Fruit fly (Drosophila melanogaster) whole organism, embryonic: Measurements from ENCODE around the gene CG14511.

ENCODE experiments used
- Ada2b ChIP-seq: fragments of 200-800 bp; sonication (Bioruptor generic); IDR thresholded peaks from 2 replicates; pipeline ENCODE4 v1.3.6; 2022; ENCODE audit warnings: missing biosample characterization, missing genetic modification characterization
- CG10543 ChIP-seq: fragments of 200-800 bp; sonication (Bioruptor generic); optimal IDR thresholded peaks from 3 replicates; lab custom pipeline; 2017; ENCODE audit warnings: missing biosample characterization, mild to moderate bottlenecking, missing genetic modification characterization, moderate library complexity
- CG13894 ChIP-seq: fragments of 200-800 bp; sonication (Bioruptor generic); optimal IDR thresholded peaks from 3 replicates; lab custom pipeline; 2018; ENCODE audit warnings: missing biosample characterization, mild to moderate bottlenecking, missing genetic modification characterization, moderate library complexity
- CG14050 ChIP-seq: fragments of 200-800 bp; sonication (Bioruptor generic); IDR thresholded peaks from 3 replicates; pipeline ENCODE4 v1.3.6; 2022; ENCODE audit warnings: missing biosample characterization, missing genetic modification characterization
- CG15073 ChIP-seq: fragments of 200-800 bp; sonication (Bioruptor generic); optimal IDR thresholded peaks from 2 replicates; lab custom pipeline; 2016; ENCODE audit warnings: missing biosample characterization, missing genetic modification characterization
- CG15514 ChIP-seq: fragments of 200-800 bp; sonication (Bioruptor generic); optimal IDR thresholded peaks from 3 replicates; lab custom pipeline; 2017; ENCODE audit warnings: missing biosample characterization, missing genetic modification characterization, mild to moderate bottlenecking, moderate library complexity, missing genetic modification reagents
- CG15696 ChIP-seq: fragments of 200-800 bp; sonication (Bioruptor generic); optimal IDR thresholded peaks from 2 replicates; lab custom pipeline; 2019; ENCODE audit warnings: missing biosample characterization, mild to moderate bottlenecking, missing genetic modification characterization, moderate library complexity
- CG1647 ChIP-seq: fragments of 200-800 bp; sonication (Bioruptor generic); optimal IDR thresholded peaks from 3 replicates; lab custom pipeline; 2016; ENCODE audit warnings: missing biosample characterization, missing genetic modification characterization
- CG17186 ChIP-seq: fragments of 200-800 bp; sonication (Bioruptor generic); optimal IDR thresholded peaks from 3 replicates; lab custom pipeline; 2017; ENCODE audit warnings: missing biosample characterization, missing genetic modification reagents, missing genetic modification characterization
- CG17385 ChIP-seq: fragments of 200-800 bp; sonication (Bioruptor generic); optimal IDR thresholded peaks from 3 replicates; lab custom pipeline; 2018; ENCODE audit warnings: missing biosample characterization, mild to moderate bottlenecking, missing genetic modification characterization
- CG2875 ChIP-seq: fragments of 200-800 bp; sonication (Bioruptor generic); optimal IDR thresholded peaks from 2 replicates; lab custom pipeline; 2017; ENCODE audit warnings: missing biosample characterization, mild to moderate bottlenecking, missing genetic modification characterization, missing genetic modification reagents
- CG30020 ChIP-seq: fragments of 200-800 bp; optimal IDR thresholded peaks from 2 replicates; lab custom pipeline; 2019; ENCODE audit warnings: missing biosample characterization, mild to moderate bottlenecking, missing genetic modification characterization, moderate library complexity
- CG31441 ChIP-seq: fragments of 200-800 bp; sonication (Bioruptor generic); IDR thresholded peaks from 2 replicates; pipeline ENCODE4 v1.3.6; 2022; ENCODE audit warnings: missing biosample characterization, missing genetic modification characterization
- CG3407 ChIP-seq: fragments of 200-800 bp; sonication (Bioruptor generic); optimal IDR thresholded peaks from 2 replicates; lab custom pipeline; 2018; ENCODE audit warnings: missing biosample characterization, mild to moderate bottlenecking, missing genetic modification characterization
- CG3847 ChIP-seq: fragments of 200-800 bp; sonication (Bioruptor generic); IDR thresholded peaks from 2 replicates; pipeline ENCODE4 v1.3.6; 2022; ENCODE audit warnings: missing biosample characterization, missing genetic modification characterization
- CG4282 ChIP-seq: fragments of 200-800 bp; sonication (Bioruptor generic); optimal IDR thresholded peaks from 2 replicates; lab custom pipeline; 2016; ENCODE audit warnings: missing biosample characterization, missing genetic modification characterization
- CG43689 ChIP-seq: fragments of 200-800 bp; sonication (Bioruptor generic); IDR thresholded peaks from 2 replicates; pipeline ENCODE4 v1.3.6; 2022; ENCODE audit warnings: missing biosample characterization, missing genetic modification characterization
- CG4730 ChIP-seq: fragments of 200-800 bp; sonication (Bioruptor generic); IDR thresholded peaks from 2 replicates; pipeline ENCODE4 v1.3.6; 2022; ENCODE audit warnings: missing biosample characterization, missing genetic modification characterization
- CG6254 ChIP-seq: fragments of 200-800 bp; sonication (Bioruptor generic); optimal IDR thresholded peaks from 3 replicates; lab custom pipeline; 2017; ENCODE audit warnings: mild to moderate bottlenecking, missing biosample characterization, missing genetic modification reagents, missing genetic modification characterization
- CG6654 ChIP-seq: fragments of 200-800 bp; sonication (Bioruptor generic); optimal IDR thresholded peaks from 2 replicates; lab custom pipeline; 2017; ENCODE audit warnings: missing biosample characterization, mild to moderate bottlenecking, missing genetic modification characterization
- CG7271 ChIP-seq: fragments of 200-800 bp; sonication (Bioruptor generic); optimal IDR thresholded peaks from 2 replicates; lab custom pipeline; 2018; ENCODE audit warnings: missing biosample characterization, mild to moderate bottlenecking, missing genetic modification characterization, moderate library complexity
- CG7556 ChIP-seq: fragments of 200-800 bp; sonication (Bioruptor generic); optimal IDR thresholded peaks from 2 replicates; lab custom pipeline; 2017; ENCODE audit warnings: missing biosample characterization, mild to moderate bottlenecking, missing genetic modification characterization
- CG8281 ChIP-seq: fragments of 200-800 bp; sonication (Bioruptor generic); optimal IDR thresholded peaks from 2 replicates; lab custom pipeline; 2018; ENCODE audit warnings: missing biosample characterization, mild to moderate bottlenecking, missing genetic modification characterization, moderate library complexity
- CG8359 ChIP-seq: fragments of 200-800 bp; sonication (Bioruptor generic); optimal IDR thresholded peaks from 2 replicates; lab custom pipeline; 2017; ENCODE audit warnings: missing biosample characterization, mild to moderate bottlenecking, missing genetic modification characterization, borderline replicate concordance
- CG9876 ChIP-seq: fragments of 200-800 bp; sonication (Bioruptor generic); optimal IDR thresholded peaks from 2 replicates; lab custom pipeline; 2016; ENCODE audit warnings: missing biosample characterization, missing genetic modification characterization
- CHES-1-like ChIP-seq: fragments of 200-800 bp; sonication (Bioruptor generic); optimal IDR thresholded peaks from 2 replicates; lab custom pipeline; 2016; ENCODE audit warnings: missing biosample characterization, missing genetic modification characterization
- Dip2 ChIP-seq: fragments of 200-800 bp; sonication (Bioruptor generic); IDR thresholded peaks from 2 replicates; pipeline ENCODE4 v1.3.6; 2022; ENCODE audit warnings: missing biosample characterization, missing genetic modification characterization
- H15 ChIP-seq: fragments of 200-800 bp; sonication (Bioruptor generic); IDR thresholded peaks from 3 replicates; pipeline ENCODE4 v1.3.6; 2022; ENCODE audit warnings: missing biosample characterization, missing genetic modification characterization
- Hr39 ChIP-seq: fragments of >200 bp; optimal IDR thresholded peaks from 2 replicates; lab custom pipeline; 2017
- Lhr ChIP-seq: fragments of 200-800 bp; sonication (Bioruptor generic); optimal IDR thresholded peaks from 3 replicates; lab custom pipeline; 2017; ENCODE audit warnings: mild to moderate bottlenecking, missing biosample characterization, missing genetic modification reagents, missing genetic modification characterization
- Lim3 ChIP-seq: fragments of 200-800 bp; sonication (Bioruptor generic); IDR thresholded peaks from 2 replicates; pipeline ENCODE4 v1.3.6; 2022; ENCODE audit warnings: missing biosample characterization, missing genetic modification characterization
- MESR4 ChIP-seq: fragments of 200-800 bp; sonication (Bioruptor generic); optimal IDR thresholded peaks from 2 replicates; lab custom pipeline; 2018; ENCODE audit warnings: missing biosample characterization, mild to moderate bottlenecking, missing genetic modification characterization, moderate library complexity
- NFAT ChIP-seq: fragments of 200-800 bp; sonication (Bioruptor generic); IDR thresholded peaks from 2 replicates; pipeline ENCODE4 v1.3.6; 2022; ENCODE audit warnings: missing biosample characterization, missing genetic modification characterization
- Nf-YB ChIP-seq: fragments of 200-800 bp; sonication (Bioruptor generic); optimal IDR thresholded peaks from 3 replicates; lab custom pipeline; 2019; ENCODE audit warnings: missing biosample characterization, mild to moderate bottlenecking, missing genetic modification characterization, moderate library complexity
- Nf-YC ChIP-seq: fragments of 200-800 bp; optimal IDR thresholded peaks from 3 replicates; lab custom pipeline; 2019; ENCODE audit warnings: missing biosample characterization, mild to moderate bottlenecking, missing genetic modification characterization, moderate library complexity
- Optix ChIP-seq: fragments of 200-800 bp; sonication (Bioruptor generic); IDR thresholded peaks from 3 replicates; pipeline ENCODE4 v1.3.6; 2022; ENCODE audit warnings: missing biosample characterization, missing genetic modification characterization
- Side ChIP-seq: fragments of 200-800 bp; sonication (Bioruptor generic); optimal IDR thresholded peaks from 2 replicates; lab custom pipeline; 2016; ENCODE audit warnings: missing biosample characterization, missing genetic modification characterization
- Sry-δ ChIP-seq: fragments of 200-800 bp; sonication (Bioruptor generic); optimal IDR thresholded peaks from 2 replicates; lab custom pipeline; 2016; ENCODE audit warnings: missing biosample characterization, missing genetic modification characterization
- al ChIP-seq: fragments of 200-800 bp; sonication (Bioruptor generic); IDR thresholded peaks from 2 replicates; pipeline ENCODE4 v1.3.6; 2022; ENCODE audit warnings: missing biosample characterization, missing genetic modification characterization
- ara ChIP-seq: fragments of 200-800 bp; sonication (Bioruptor generic); IDR thresholded peaks from 2 replicates; pipeline ENCODE4 v1.3.6; 2022; ENCODE audit warnings: missing biosample characterization, missing genetic modification characterization
- bab2 ChIP-seq: fragments of 200-800 bp; sonication (Bioruptor generic); optimal IDR thresholded peaks from 2 replicates; lab custom pipeline; 2016; ENCODE audit warnings: missing biosample characterization, missing genetic modification characterization
- bigmax ChIP-seq: fragments of 200-800 bp; sonication (Bioruptor generic); optimal IDR thresholded peaks from 2 replicates; lab custom pipeline; 2018; ENCODE audit warnings: missing biosample characterization, mild to moderate bottlenecking, missing genetic modification characterization
- chn ChIP-seq: fragments of 200-800 bp; sonication (Bioruptor generic); optimal IDR thresholded peaks from 2 replicates; lab custom pipeline; 2016; ENCODE audit warnings: missing biosample characterization, missing genetic modification characterization
- ci ChIP-seq: fragments of 200-800 bp; sonication (Bioruptor generic); IDR thresholded peaks from 3 replicates; pipeline ENCODE4 v1.3.6; 2022; ENCODE audit warnings: missing biosample characterization, missing genetic modification characterization
- da ChIP-seq: fragments of 200-800 bp; sonication (Bioruptor generic); optimal IDR thresholded peaks from 2 replicates; lab custom pipeline; 2016; ENCODE audit warnings: missing biosample characterization, missing genetic modification characterization
- dm ChIP-seq: fragments of 200-800 bp; sonication (Bioruptor generic); optimal IDR thresholded peaks from 3 replicates; lab custom pipeline; 2016; ENCODE audit warnings: missing biosample characterization, missing genetic modification characterization
- ewg ChIP-seq: fragments of 200-800 bp; sonication (Bioruptor generic); optimal IDR thresholded peaks from 3 replicates; lab custom pipeline; 2017; ENCODE audit warnings: mild to moderate bottlenecking, missing biosample characterization, missing genetic modification reagents, missing genetic modification characterization
- ham ChIP-seq: fragments of 200-800 bp; sonication (Bioruptor generic); IDR thresholded peaks from 2 replicates; pipeline ENCODE4 v1.3.6; 2022; ENCODE audit warnings: missing biosample characterization, missing genetic modification characterization
- jigr1 ChIP-seq: fragments of 200-800 bp; sonication (Bioruptor generic); IDR thresholded peaks from 3 replicates; pipeline ENCODE4 v1.3.6; 2022; ENCODE audit warnings: missing biosample characterization, missing genetic modification characterization
- slou ChIP-seq: fragments of 200-800 bp; sonication (Bioruptor generic); optimal IDR thresholded peaks from 3 replicates; lab custom pipeline; 2016; ENCODE audit warnings: missing biosample characterization, missing genetic modification characterization
- vfl ChIP-seq: fragments of 200-800 bp; sonication (Bioruptor generic); optimal IDR thresholded peaks from 2 replicates; lab custom pipeline; 2016; ENCODE audit warnings: missing biosample characterization, missing genetic modification characterization
- wor ChIP-seq: fragments of 200-800 bp; sonication (Bioruptor generic); IDR thresholded peaks from 2 replicates; pipeline ENCODE4 v1.3.6; 2022; ENCODE audit warnings: missing biosample characterization, missing genetic modification characterization

The CG14511 gene

dm6 chr3R:29124128-29124527, 22.6 kb downstream of the CG14511 start (continued):
- TF ChIP-seq ci (GFP tag; lab: Robert Waterston, UW) = peak; percentile 81
- TF ChIP-seq MESR4 (GFP tag; lab: Kevin White, UChicago) = no peak
- peak; percentile 80 for TF ChIP-seq Side (GFP tag; lab: Kevin White, UChicago)
- TF ChIP-seq vfl (GFP tag; lab: Kevin White, UChicago) = no peak
- TF ChIP-seq CG6654 = no peak
- TF ChIP-seq CG30020 (tag; lab: Kevin White, UChicago) = no peak
- TF ChIP-seq ewg (GFP tag; lab: Kevin White, UChicago) = peak; percentile 42
- TF ChIP-seq CG1647 (GFP tag; lab: Kevin White, UChicago) = peak; percentile 4
- TF ChIP-seq bigmax (GFP tag; lab: Kevin White, UChicago) = no peak
- peak; percentile 49 for TF ChIP-seq CG2875
- TF ChIP-seq CG13894 (tag; lab: Kevin White, UChicago) = no peak
- TF ChIP-seq CG15514 (GFP tag; lab: Kevin White, UChicago) = peak; percentile 20
- peak; percentile 58; the same call in 1 of the 2 replicates for TF ChIP-seq Ada2b
- TF ChIP-seq bab2 (GFP tag; lab: Kevin White, UChicago) = peak; percentile 76
- peak; percentile 68 for TF ChIP-seq CHES-1-like
- TF ChIP-seq CG9876 (GFP tag; lab: Kevin White, UChicago) = peak; percentile 13
- TF ChIP-seq slou = peak; percentile 24
- TF ChIP-seq CG17385 (GFP tag; lab: Kevin White, UChicago) = peak; percentile 51
- no peak for TF ChIP-seq da (GFP tag; lab: Kevin White, UChicago)
- no peak for TF ChIP-seq CG7271 (tag; lab: Kevin White, UChicago)
- TF ChIP-seq CG15696 = peak; percentile 7
- peak; percentile 60; the same call in 1 of the 2 replicates for TF ChIP-seq NFAT (GFP tag; lab: Robert Waterston, UW)
- TF ChIP-seq ara (GFP tag; lab: Robert Waterston, UW) = peak; percentile 82
- TF ChIP-seq Optix = peak; percentile 76; the same call in 2 of the 3 replicates
- TF ChIP-seq dm (GFP tag; lab: Kevin White, UChicago) = no peak
- no peak for TF ChIP-seq Nf-YC (tag; lab: Kevin White, UChicago)
- no peak for TF ChIP-seq ham
- no peak for TF ChIP-seq Dip2 (GFP tag; lab: Robert Waterston, UW)
- TF ChIP-seq CG8281 (tag; lab: Kevin White, UChicago) = peak; percentile 5
- peak; percentile 11 for TF ChIP-seq CG10543 (GFP tag; lab: Kevin White, UChicago)
- TF ChIP-seq CG3407 = peak; percentile 38
- TF ChIP-seq Hr39 (lab: Kevin White, UChicago) = no peak
- no peak; the same call in 1 of the 2 replicates for TF ChIP-seq CG31441
- peak; percentile 38 for TF ChIP-seq CG7556 (GFP tag; lab: Kevin White, UChicago)
- peak; percentile 60 for TF ChIP-seq CG14050
- TF ChIP-seq Lim3 = no peak
- TF ChIP-seq CG6254 (GFP tag; lab: Kevin White, UChicago) = peak; percentile 7
- TF ChIP-seq CG43689 (GFP tag; lab: Robert Waterston, UW) = 0 out of 2 replicates have a peak, but pooled peaks have one; percentile 16
- no peak for TF ChIP-seq CG15073 (GFP tag; lab: Kevin White, UChicago)
- peak; percentile 36 for TF ChIP-seq chn (GFP tag; lab: Kevin White, UChicago)
- TF ChIP-seq Sry-δ (GFP tag; lab: Kevin White, UChicago) = peak; percentile 14
- peak; percentile 57; the same call in 1 of the 2 replicates for TF ChIP-seq CG3847 (GFP tag; lab: Robert Waterston, UW)
- no peak for TF ChIP-seq jigr1
- peak; percentile 67 for TF ChIP-seq CG4730 (GFP tag; lab: Robert Waterston, UW)
- TF ChIP-seq Nf-YB (GFP tag; lab: Kevin White, UChicago) = peak; percentile 31
- peak; percentile 13 for TF ChIP-seq CG8359 (GFP tag; lab: Kevin White, UChicago)
- no peak for TF ChIP-seq CG4282 (GFP tag; lab: Kevin White, UChicago)
- no peak for TF ChIP-seq Lhr
- TF ChIP-seq al (GFP tag; lab: Robert Waterston, UW) = peak; percentile 68
- no peak for TF ChIP-seq wor
- peak; percentile 63; the same call in 1 of the 3 replicates for TF ChIP-seq H15 (GFP tag; lab: Robert Waterston, UW)
- TF ChIP-seq CG17186 (GFP tag; lab: Kevin White, UChicago) = no peak
